Worm (Caenorhabditis elegans) whole organism, L1 larva: ENCODE measurements around the gene F59F5.4.
A peak's percentile ranks its signal among the peaks of the same experiment; 100 is the strongest.

Experiments used
- C04F5.9 ChIP-seq: sonication (generic microtip); optimal IDR thresholded peaks from 2 replicates; lab custom pipeline; 2016; ENCODE audit warnings: missing genetic modification characterization, missing compliant biosample characterization
- C34B4.2 ChIP-seq: sonication (generic microtip); optimal IDR thresholded peaks from 2 replicates; lab custom pipeline; 2017; ENCODE audit warnings: mild to moderate bottlenecking, missing genetic modification characterization, missing compliant biosample characterization
- Y116A8C.19 ChIP-seq: sonication (generic microtip); optimal IDR thresholded peaks from 2 replicates; lab custom pipeline; 2016; ENCODE audit warnings: missing compliant biosample characterization, missing genetic modification characterization, borderline replicate concordance
- aha-1 ChIP-seq: fragments of 150-350 bp; optimal IDR thresholded peaks from 2 replicates; lab custom pipeline; 2014; ENCODE audit warnings: missing biosample characterization, missing genetic modification characterization
- blmp-1 ChIP-seq: fragments of 150-350 bp; optimal IDR thresholded peaks from 2 replicates; lab custom pipeline; 2014; ENCODE audit warnings: missing biosample characterization, missing genetic modification characterization
- ceh-63 ChIP-seq: fragments of 200-800 bp; sonication (Bioruptor generic); optimal IDR thresholded peaks from 2 replicates; lab custom pipeline; 2018; ENCODE audit warnings: mild to moderate bottlenecking, missing genetic modification characterization, missing compliant biosample characterization
- ceh-8 ChIP-seq: fragments of 200-800 bp; sonication (Bioruptor generic); optimal IDR thresholded peaks from 2 replicates; lab custom pipeline; 2018; ENCODE audit warnings: mild to moderate bottlenecking, missing genetic modification characterization, moderate library complexity, missing compliant biosample characterization
- ceh-88 ChIP-seq: fragments of 200-800 bp; sonication (Bioruptor generic); IDR thresholded peaks from 2 replicates; pipeline ENCODE4 v1.3.6; 2022; ENCODE audit warnings: missing genetic modification characterization, missing compliant biosample characterization
- ceh-90 ChIP-seq: sonication (generic microtip); optimal IDR thresholded peaks from 2 replicates; lab custom pipeline; 2016; ENCODE audit warnings: missing genetic modification characterization, missing compliant biosample characterization
- ces-1 ChIP-seq: fragments of 150-350 bp; optimal IDR thresholded peaks from 2 replicates; lab custom pipeline; 2014; ENCODE audit warnings: missing biosample characterization, missing genetic modification reagents, missing genetic modification characterization
- dpl-1 ChIP-seq, 3 experiments: fragments of 150-350 bp in 2 of 3; sonication (generic microtip) in 1 of 3; optimal IDR thresholded peaks; 2 replicates each; lab custom pipeline; 2014 to 2017; ENCODE audit warnings: missing biosample characterization in 3 of 3, missing genetic modification characterization in 3 of 3, missing genetic modification reagents in 3 of 3
- dsc-1 ChIP-seq: sonication (generic microtip); optimal IDR thresholded peaks from 2 replicates; lab custom pipeline; 2016; ENCODE audit warnings: mild to moderate bottlenecking, missing genetic modification characterization, missing compliant biosample characterization
- egl-27 ChIP-seq, 2 experiments: fragments of 150-350 bp in 1 of 2; sonication (generic microtip); optimal IDR thresholded peaks; 3 replicates each; lab custom pipeline; 2017 to 2018; ENCODE audit warnings: missing biosample characterization in 2 of 2, missing genetic modification characterization in 2 of 2, missing genetic modification reagents in 2 of 2
- elt-2 ChIP-seq: sonication (generic microtip); optimal IDR thresholded peaks from 2 replicates; lab custom pipeline; 2016; ENCODE audit warnings: missing genetic modification characterization, mild to moderate bottlenecking, inconsistent platforms, missing compliant biosample characterization, missing genetic modification reagents
- elt-3 ChIP-seq, 6 experiments: fragments of 150-350 bp in 1 of 6; sonication (generic microtip); optimal IDR thresholded peaks; 2 replicates each; lab custom pipeline; 2017 to 2018; ENCODE audit warnings: missing biosample characterization in 6 of 6, missing genetic modification characterization in 6 of 6, inconsistent platforms in 1 of 6
- fos-1 ChIP-seq: fragments of 150-350 bp; optimal IDR thresholded peaks from 2 replicates; lab custom pipeline; 2014; ENCODE audit warnings: missing biosample characterization, missing genetic modification characterization
- hlh-17 ChIP-seq: fragments of 200-800 bp; sonication (Bioruptor generic); optimal IDR thresholded peaks from 2 replicates; lab custom pipeline; 2018; ENCODE audit warnings: missing genetic modification characterization, mild to moderate bottlenecking, missing compliant biosample characterization, moderate library complexity, borderline replicate concordance
- hlh-4 ChIP-seq: sonication (generic microtip); optimal IDR thresholded peaks from 2 replicates; lab custom pipeline; 2016; ENCODE audit warnings: mild to moderate bottlenecking, missing genetic modification characterization, missing compliant biosample characterization
- hpl-2 ChIP-seq: fragments of 150-350 bp; optimal IDR thresholded peaks from 2 replicates; lab custom pipeline; 2014; ENCODE audit warnings: missing biosample characterization, missing genetic modification reagents, missing genetic modification characterization
- irx-1 ChIP-seq: sonication (generic microtip); optimal IDR thresholded peaks from 2 replicates; lab custom pipeline; 2016; ENCODE audit warnings: missing genetic modification characterization, missing compliant biosample characterization
- isw-1 ChIP-seq: fragments of 200-800 bp; sonication (Bioruptor generic); IDR thresholded peaks from 2 replicates; pipeline ENCODE4 v1.3.6; 2022; ENCODE audit warnings: missing genetic modification characterization, missing compliant biosample characterization
- lin-15B ChIP-seq: fragments of 150-350 bp; sonication (generic microtip); optimal IDR thresholded peaks from 3 replicates; lab custom pipeline; 2014; ENCODE audit warnings: missing biosample characterization, missing genetic modification characterization
- lir-3 ChIP-seq: sonication (generic microtip); optimal IDR thresholded peaks from 2 replicates; lab custom pipeline; 2016; ENCODE audit warnings: mild to moderate bottlenecking, missing genetic modification characterization, moderate library complexity, missing compliant biosample characterization; ENCODE audit not compliant: poor library complexity
- lsy-2 ChIP-seq, 2 experiments: fragments of 150-350 bp; optimal IDR thresholded peaks; 2 replicates each; lab custom pipeline; 2014; ENCODE audit warnings: missing biosample characterization in 2 of 2, missing genetic modification characterization in 2 of 2
- nhr-11 ChIP-seq: fragments of 150-350 bp; optimal IDR thresholded peaks from 2 replicates; lab custom pipeline; 2014; ENCODE audit warnings: missing biosample characterization, missing genetic modification characterization
- nhr-12 ChIP-seq: sonication (generic microtip); optimal IDR thresholded peaks from 2 replicates; lab custom pipeline; 2017; ENCODE audit warnings: missing biosample characterization, missing genetic modification characterization
- nhr-77 ChIP-seq: fragments of 150-350 bp; optimal IDR thresholded peaks from 2 replicates; lab custom pipeline; 2014; ENCODE audit warnings: missing biosample characterization, missing genetic modification characterization
- nhr-84 ChIP-seq: sonication (generic microtip); optimal IDR thresholded peaks from 2 replicates; lab custom pipeline; 2017; ENCODE audit warnings: missing biosample characterization, missing genetic modification characterization
- nhr-85 ChIP-seq: sonication (generic microtip); peaks from one replicate; lab custom pipeline; 2016; ENCODE audit warnings: missing genetic modification characterization, inconsistent platforms, missing compliant biosample characterization
- nhr-90 ChIP-seq: sonication (generic microtip); optimal IDR thresholded peaks from 2 replicates; lab custom pipeline; 2016; ENCODE audit warnings: mild to moderate bottlenecking, missing genetic modification characterization, missing compliant biosample characterization; ENCODE audit not compliant: poor library complexity
- pag-3 ChIP-seq: sonication (generic microtip); optimal IDR thresholded peaks from 2 replicates; lab custom pipeline; 2017; ENCODE audit warnings: missing genetic modification characterization, mild to moderate bottlenecking, missing compliant biosample characterization, antibody characterized with exemption, borderline replicate concordance; ENCODE audit not compliant: insufficient read depth
- pax-3 ChIP-seq: fragments of 200-800 bp; sonication (Bioruptor generic); optimal IDR thresholded peaks from 2 replicates; lab custom pipeline; 2018; ENCODE audit warnings: mild to moderate bottlenecking, missing genetic modification characterization, moderate library complexity, missing compliant biosample characterization
- skn-1 ChIP-seq: fragments of 150-350 bp; optimal IDR thresholded peaks from 2 replicates; lab custom pipeline; 2014; ENCODE audit warnings: missing biosample characterization, missing genetic modification characterization
- snpc-4 ChIP-seq: fragments of 150-350 bp; optimal IDR thresholded peaks from 2 replicates; lab custom pipeline; 2014; ENCODE audit warnings: missing biosample characterization, missing genetic modification characterization
- snu-23 ChIP-seq: sonication (generic microtip); optimal IDR thresholded peaks from 2 replicates; lab custom pipeline; 2016; ENCODE audit warnings: missing genetic modification characterization, missing compliant biosample characterization
- tbx-2 ChIP-seq: sonication (generic microtip); optimal IDR thresholded peaks from 2 replicates; lab custom pipeline; 2016; ENCODE audit warnings: missing genetic modification characterization, missing compliant biosample characterization
- xbp-1 ChIP-seq: sonication (generic microtip); optimal IDR thresholded peaks from 2 replicates; lab custom pipeline; 2016; ENCODE audit warnings: missing genetic modification characterization, missing compliant biosample characterization
- zip-4 ChIP-seq: fragments of 200-800 bp; sonication (Bioruptor generic); optimal IDR thresholded peaks from 2 replicates; lab custom pipeline; 2018; ENCODE audit warnings: mild to moderate bottlenecking, missing genetic modification characterization, moderate library complexity, missing compliant biosample characterization

Gene F59F5.4

DNA sequence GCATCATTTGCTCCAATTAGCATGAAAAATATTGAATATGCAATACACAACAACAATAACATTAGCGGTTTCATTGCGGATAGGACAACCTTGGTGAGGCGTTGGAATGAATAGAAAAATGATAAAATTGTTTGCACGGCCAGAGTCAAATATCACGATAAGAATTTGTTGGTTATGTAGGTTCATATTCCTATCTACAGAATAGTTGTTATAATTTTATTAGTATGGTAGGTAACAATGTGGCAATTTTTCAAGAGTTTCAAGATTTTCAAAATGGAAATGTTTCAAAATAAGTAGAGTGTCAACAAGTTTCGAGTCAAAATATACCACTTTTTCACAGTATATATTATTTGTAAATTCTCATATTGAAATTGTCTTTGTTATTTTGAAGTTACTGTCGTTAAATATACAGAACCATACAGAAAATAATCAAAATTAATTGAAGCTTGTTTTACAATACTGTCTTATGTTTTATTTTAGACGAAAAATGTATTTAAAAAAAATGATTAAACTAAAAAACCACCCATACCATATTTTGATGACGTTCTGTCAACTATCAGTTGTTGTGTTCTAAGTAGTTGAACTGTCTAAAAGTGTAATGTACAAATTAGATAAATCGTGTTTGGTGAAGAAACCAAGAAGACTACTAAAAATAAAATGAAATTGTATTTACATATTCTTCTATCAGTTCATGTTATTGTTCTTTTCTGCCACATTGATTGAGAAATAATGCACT, at the start of gene F59F5.4, which contains the start of gene F59F5.3:
Gene F59F5.4 (plus strand): TSS at position 686 of the 736 bp plus-strand sequence.
Gene F59F5.3 (minus strand): TSS at position 101 of the 736 bp plus-strand sequence.
- TF ChIP-seq hlh-4 (no peak), elt-2 (tag; lab: Kevin White, UChicago) (peak; percentile 19), elt-3 (tag; optimal IDR thresholded peaks at IDR 0.05; lab: Kevin White, UChicago) (no peak)

DNA sequence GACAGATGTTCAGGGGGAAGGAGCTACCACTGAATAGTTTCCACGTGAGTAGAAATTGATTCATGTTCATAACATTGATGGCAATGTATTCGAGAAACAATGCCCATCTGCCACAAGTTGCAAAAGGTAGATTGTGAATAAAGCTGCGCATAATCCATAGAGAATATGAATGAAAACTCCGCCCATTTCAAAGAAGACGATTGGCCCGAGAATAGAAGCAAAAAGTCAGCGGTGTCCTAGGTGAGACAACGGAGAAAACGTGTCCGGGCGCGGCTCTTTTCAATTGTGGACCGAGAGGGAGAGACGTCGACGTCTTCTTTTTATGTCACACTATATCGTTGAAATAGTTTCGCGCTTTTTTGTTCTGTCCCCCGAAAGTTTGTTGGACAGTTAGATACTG, 43.2 kb upstream of the F59F5.4 start, which contains the start of gene vab-3:
Gene vab-3 (plus strand): TSS at position 301 of the 400 bp plus-strand sequence.
- TF ChIP-seq C04F5.9 (no peak), nhr-85 (tag; lab: Kevin White, UChicago) (no peak), dpl-1 (GFP tag; optimal IDR thresholded peaks at IDR 0.05; lab: Kevin White, UChicago) (no peak)

DNA sequence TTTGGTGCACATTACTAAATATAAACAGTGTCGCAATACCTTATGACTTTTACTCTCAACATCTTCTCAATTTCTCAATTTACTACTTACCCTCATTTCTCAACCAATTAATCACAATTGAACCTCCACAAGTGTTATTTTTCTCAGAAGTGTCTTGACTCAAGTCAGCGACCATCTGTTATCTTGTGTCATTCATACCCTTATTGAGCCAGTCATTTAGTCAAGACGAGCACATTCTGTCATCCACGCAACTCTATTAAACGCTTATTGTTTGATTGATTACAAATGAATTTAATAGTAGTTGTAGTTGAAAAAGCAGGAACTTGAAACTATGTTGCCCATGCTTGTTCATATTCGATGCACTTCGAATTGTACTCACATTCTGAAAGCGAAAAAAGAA, 39.4 kb upstream of the F59F5.4 start:
- no peak for TF ChIP-seq isw-1 (GFP tag; lab: Robert Waterston, UW)
- no peak for TF ChIP-seq hlh-17
- TF ChIP-seq nhr-85 (tag; lab: Kevin White, UChicago) = no peak
- no peak for TF ChIP-seq nhr-11
- TF ChIP-seq ceh-88 (GFP tag; lab: Robert Waterston, UW) = no peak
- no peak for TF ChIP-seq ces-1
- TF ChIP-seq ceh-63 (GFP tag; lab: Kevin White, UChicago) = no peak
- no peak for TF ChIP-seq egl-27 (tag; optimal IDR thresholded peaks at IDR 0.05; lab: Kevin White, UChicago)
- TF ChIP-seq elt-3 (tag; optimal IDR thresholded peaks at IDR 0.05; lab: Kevin White, UChicago) = no peak
- TF ChIP-seq Y116A8C.19 = no peak
- TF ChIP-seq snu-23 (GFP tag; lab: Kevin White, UChicago) = no peak
- no peak for TF ChIP-seq ceh-90 (tag; lab: Kevin White, UChicago)
- no peak for TF ChIP-seq skn-1 (tag; lab: Kevin White, UChicago)
- no peak for TF ChIP-seq lin-15B (tag; lab: Kevin White, UChicago)
- no peak for TF ChIP-seq pag-3
- TF ChIP-seq pax-3 = no peak
- no peak for TF ChIP-seq blmp-1 (tag; lab: Kevin White, UChicago)
- TF ChIP-seq irx-1 = no peak
- TF ChIP-seq nhr-77 (tag; lab: Kevin White, UChicago) = no peak
- no peak for TF ChIP-seq aha-1 (tag; lab: Kevin White, UChicago)

DNA sequence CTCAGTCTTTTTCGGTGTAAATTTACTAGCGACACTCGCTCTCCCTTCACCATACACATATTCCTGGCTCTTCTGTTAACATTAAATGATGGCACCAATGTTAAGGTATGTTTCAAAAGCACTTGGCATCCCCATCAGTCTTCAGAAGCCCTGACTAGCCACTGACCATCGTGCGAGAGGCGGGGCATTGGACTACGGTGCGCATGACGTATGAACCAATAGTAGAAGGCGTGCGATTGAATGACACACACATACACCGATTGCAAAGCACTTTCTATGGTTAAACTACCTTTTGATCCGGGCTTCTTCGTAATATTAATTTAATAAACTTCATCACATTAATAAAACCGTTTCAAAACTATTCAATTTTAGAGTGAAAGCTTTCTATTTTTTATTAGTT, 37.6 kb upstream of the F59F5.4 start:
- TF ChIP-seq pax-3 = no peak
- no peak for TF ChIP-seq aha-1 (tag; lab: Kevin White, UChicago)
- peak in 1 of 2 experiments; percentile 50 for TF ChIP-seq lsy-2 (tag; optimal IDR thresholded peaks at IDR 0.05; lab: Kevin White, UChicago)

DNA sequence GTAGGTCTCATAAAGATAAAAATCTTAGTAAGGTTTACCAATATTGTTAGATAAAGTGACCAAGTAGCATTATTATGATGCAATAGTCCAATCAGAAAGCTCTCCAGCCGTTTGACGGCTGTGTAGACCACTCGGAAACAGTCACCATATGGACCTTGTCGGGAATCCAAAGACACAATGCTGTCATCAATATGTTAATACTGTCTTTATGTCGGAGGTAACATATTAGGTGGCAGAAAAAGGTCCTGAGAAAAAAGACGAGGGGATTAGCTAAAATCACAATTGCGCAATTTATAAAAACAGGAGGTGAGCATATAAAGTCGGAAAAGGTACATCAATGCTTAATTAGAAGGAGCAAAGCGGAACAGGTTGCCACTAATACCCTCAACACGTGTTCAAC, 34.8 kb upstream of the F59F5.4 start:
- TF ChIP-seq ceh-88 (GFP tag; lab: Robert Waterston, UW) (no peak), snpc-4 (tag; lab: Kevin White, UChicago) (no peak), isw-1 (GFP tag; lab: Robert Waterston, UW) (no peak), hlh-17 (no peak), dsc-1 (tag; lab: Kevin White, UChicago) (no peak), C34B4.2 (tag; lab: Kevin White, UChicago) (no peak), xbp-1 (tag; lab: Kevin White, UChicago) (no peak)
- TF ChIP-seq, all 84 proteins: peak for 0

DNA sequence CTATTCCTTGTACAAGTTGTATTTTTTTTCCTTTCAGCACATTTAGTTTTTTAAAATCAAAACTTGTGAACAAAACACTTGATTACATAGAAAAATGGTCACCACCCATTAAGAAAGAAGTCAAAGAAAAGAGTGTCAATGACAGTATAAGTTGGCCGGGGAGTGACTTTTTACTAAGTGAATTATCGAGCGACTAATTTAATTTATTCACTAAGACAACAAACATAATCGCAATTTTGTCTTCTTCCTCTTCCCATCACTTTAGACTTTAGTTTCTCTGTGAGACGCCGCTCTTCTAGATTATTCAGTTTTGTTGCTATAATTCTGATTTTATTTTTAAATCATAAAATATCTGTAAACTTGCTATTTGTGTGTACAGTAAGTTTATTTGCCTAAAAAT, 28.7 kb upstream of the F59F5.4 start:
- no peak for TF ChIP-seq nhr-84 (tag; lab: Kevin White, UChicago)
- TF ChIP-seq tbx-2 (tag; lab: Kevin White, UChicago) = no peak
- no peak for TF ChIP-seq blmp-1 (tag; lab: Kevin White, UChicago)
- TF ChIP-seq hpl-2 (GFP tag; lab: Kevin White, UChicago) = no peak
- TF ChIP-seq lir-3 (tag; lab: Kevin White, UChicago) = no peak
- no peak for TF ChIP-seq fos-1
- TF ChIP-seq nhr-90 (tag; lab: Kevin White, UChicago) = no peak
- no peak for TF ChIP-seq zip-4 (GFP tag; lab: Kevin White, UChicago)
- TF ChIP-seq ceh-8 (GFP tag; lab: Kevin White, UChicago) = peak; percentile 63
- TF ChIP-seq nhr-85 (tag; lab: Kevin White, UChicago) = peak; percentile 64
- TF ChIP-seq nhr-12 (tag; lab: Kevin White, UChicago) = no peak
